Worm (Caenorhabditis elegans): ENCODE data around the gene sgt-1.

DNA sequence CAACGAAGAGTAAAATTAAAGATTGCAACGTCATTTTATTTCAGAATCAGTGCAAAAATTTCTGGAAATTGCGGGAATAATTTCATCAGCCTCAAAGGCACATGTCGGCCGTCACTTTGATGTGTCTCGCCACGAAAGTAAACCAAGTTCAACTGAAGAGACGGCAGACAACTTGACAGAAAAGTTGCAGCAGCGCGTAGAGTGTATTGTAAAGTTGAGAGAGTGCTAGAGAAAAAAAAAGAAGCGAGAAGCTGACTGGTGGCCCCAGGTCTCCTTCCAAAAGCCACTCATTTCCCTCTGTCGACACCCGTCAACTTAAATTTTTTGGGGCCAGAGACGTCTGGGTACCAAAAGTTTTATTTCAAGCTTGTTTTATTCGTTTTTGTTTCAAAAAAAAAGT is 681 bp upstream of the sgt-1 start:
- TF ChIP-seq ztf-29 (GFP tag; IDR thresholded peaks at IDR 0.05) (peak; percentile 57; the same call in 1 of the 2 replicates), ref-1 (GFP tag; conservative IDR thresholded peaks at IDR 0.05) (no peak), T22C8.4 (GFP tag; IDR thresholded peaks at IDR 0.05) (no peak), klf-2 (GFP tag; conservative IDR thresholded peaks at IDR 0.05) (no peak), flt-1 (GFP tag; IDR thresholded peaks at IDR 0.05) (0 out of 2 replicates have a peak, but pooled peaks have one; percentile 7), med-1 (GFP tag; optimal IDR thresholded peaks at IDR 0.05; ENCODE audit: insufficient read depth) (no peak)

Measured in whole organism, midembryonic.